Worm (Caenorhabditis elegans): ENCODE data around the gene Y69A2AR.16.

DNA sequence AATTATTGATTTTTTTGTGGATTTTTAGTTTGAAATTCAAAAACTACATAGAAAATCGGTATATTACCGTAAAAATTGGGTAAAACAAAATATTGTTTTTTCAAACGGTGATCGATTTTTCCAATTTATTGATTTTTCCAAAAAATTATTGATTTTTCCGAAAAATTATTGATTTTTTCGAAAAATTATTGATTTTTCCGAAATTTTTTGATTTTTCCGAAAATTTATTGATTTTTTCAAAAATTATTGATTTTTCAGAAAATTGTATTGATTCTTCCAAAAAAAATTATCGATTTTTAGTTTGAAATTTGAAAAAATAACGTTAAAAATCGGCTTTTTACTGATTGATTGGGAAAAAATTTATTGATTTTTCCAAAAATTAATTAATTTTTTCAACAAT lies 51.2 kb downstream of the Y69A2AR.16 start:
- TF ChIP-seq nhr-90 (tag; optimal IDR thresholded peaks at IDR 0.05; ENCODE audit: poor library complexity) (no peak), nhr-237 (tag; optimal IDR thresholded peaks at IDR 0.05) (no peak)

Data from whole organism, L1 larva.